Worm (Caenorhabditis elegans): Measurements from ENCODE around the gene B0334.4.

- TF ChIP-seq nhr-237 (tag; optimal IDR thresholded peaks at IDR 0.05) = no peak
- no peak for TF ChIP-seq nhr-28 (tag; optimal IDR thresholded peaks at IDR 0.05)
- no peak for TF ChIP-seq hmg-11 (tag; optimal IDR thresholded peaks at IDR 0.05)
- TF ChIP-seq fos-1 (tag; optimal IDR thresholded peaks at IDR 0.05) = no peak
- TF ChIP-seq lin-15B (tag; optimal IDR thresholded peaks at IDR 0.05) = no peak
- TF ChIP-seq ceh-16 (tag; optimal IDR thresholded peaks at IDR 0.05) = no peak
- TF ChIP-seq tbx-2 (tag; optimal IDR thresholded peaks at IDR 0.05) = no peak
- TF ChIP-seq pha-4 (tag; optimal IDR thresholded peaks at IDR 0.05) = no peak
Observed at ce11 chrII:11453639-11454038, 41.9 kb upstream of the B0334.4 start.

All from whole organism, L3 larva.